Worm (Caenorhabditis elegans) whole organism, L2 larva: ENCODE measurements around the gene F11C7.2.

ENCODE experiments used
- C34F6.9 ChIP-seq: fragments of 150-350 bp; optimal IDR thresholded peaks from 2 replicates; lab custom pipeline; 2014; ENCODE audit warnings: missing biosample characterization, missing genetic modification characterization
- F13H6.1 ChIP-seq: sonication (generic microtip); optimal IDR thresholded peaks from 2 replicates; lab custom pipeline; 2016; ENCODE audit warnings: missing genetic modification characterization, missing compliant biosample characterization
- R02D3.7 ChIP-seq: fragments of 150-350 bp; optimal IDR thresholded peaks from 2 replicates; lab custom pipeline; 2014; ENCODE audit warnings: missing biosample characterization, missing genetic modification characterization
- Y55F3AM.14 ChIP-seq: fragments of 200-800 bp; sonication (Bioruptor generic); optimal IDR thresholded peaks from 2 replicates; lab custom pipeline; 2018; ENCODE audit warnings: mild to moderate bottlenecking, missing genetic modification characterization, missing compliant biosample characterization
- ZK546.5 ChIP-seq: sonication (generic microtip); optimal IDR thresholded peaks from 2 replicates; lab custom pipeline; 2017; ENCODE audit warnings: missing biosample characterization, missing genetic modification characterization
- alr-1 ChIP-seq: fragments of 150-350 bp; optimal IDR thresholded peaks from 2 replicates; lab custom pipeline; 2014; ENCODE audit warnings: missing biosample characterization, missing genetic modification characterization
- aly-2 ChIP-seq: fragments of 150-350 bp; optimal IDR thresholded peaks from 2 replicates; lab custom pipeline; 2014; ENCODE audit warnings: missing biosample characterization, missing genetic modification characterization
- ama-1 ChIP-seq: fragments of 150-350 bp; optimal IDR thresholded peaks from 2 replicates; lab custom pipeline; 2018; ENCODE audit warnings: inconsistent platforms
- blmp-1 ChIP-seq: sonication (generic microtip); optimal IDR thresholded peaks from 2 replicates; lab custom pipeline; 2017; ENCODE audit warnings: missing genetic modification characterization, mild to moderate bottlenecking, missing compliant biosample characterization, antibody characterized with exemption, moderate library complexity; ENCODE audit not compliant: insufficient read depth
- ceh-16 ChIP-seq: fragments of 150-350 bp; optimal IDR thresholded peaks from 2 replicates; lab custom pipeline; 2014; ENCODE audit warnings: missing biosample characterization, missing genetic modification characterization
- ceh-82 ChIP-seq: fragments of 150-350 bp; optimal IDR thresholded peaks from 2 replicates; lab custom pipeline; 2014; ENCODE audit warnings: missing biosample characterization, missing genetic modification characterization
- crh-2 ChIP-seq: sonication (generic microtip); optimal IDR thresholded peaks from 2 replicates; lab custom pipeline; 2017; ENCODE audit warnings: missing biosample characterization, missing genetic modification characterization
- dmd-4 ChIP-seq: sonication (generic microtip); optimal IDR thresholded peaks from 2 replicates; lab custom pipeline; 2017; ENCODE audit warnings: missing biosample characterization, missing genetic modification characterization
- egl-27 ChIP-seq: sonication (generic microtip); optimal IDR thresholded peaks from 3 replicates; lab custom pipeline; 2017; ENCODE audit warnings: missing biosample characterization, missing genetic modification reagents, missing genetic modification characterization
- fos-1 ChIP-seq: fragments of 150-350 bp; optimal IDR thresholded peaks from 2 replicates; lab custom pipeline; 2014; ENCODE audit warnings: missing biosample characterization, missing genetic modification characterization
- gmeb-1 ChIP-seq: fragments of 150-350 bp; optimal IDR thresholded peaks from 2 replicates; lab custom pipeline; 2014; ENCODE audit warnings: missing biosample characterization, missing genetic modification characterization
- lin-39 ChIP-seq: fragments of 150-350 bp; optimal IDR thresholded peaks from 2 replicates; lab custom pipeline; 2014; ENCODE audit warnings: missing biosample characterization, missing genetic modification reagents, missing genetic modification characterization
- lsy-2 ChIP-seq, 2 experiments: fragments of 150-350 bp in 1 of 2; sonication (generic microtip) in 1 of 2; optimal IDR thresholded peaks; 2 replicates each; lab custom pipeline; 2014 to 2017; ENCODE audit warnings: missing biosample characterization in 2 of 2, missing genetic modification characterization in 2 of 2
- mab-5 ChIP-seq: fragments of 150-350 bp; optimal IDR thresholded peaks from 2 replicates; lab custom pipeline; 2014; ENCODE audit warnings: missing biosample characterization, missing genetic modification characterization
- mbf-1 ChIP-seq: sonication (generic microtip); optimal IDR thresholded peaks from 2 replicates; lab custom pipeline; 2017; ENCODE audit warnings: missing biosample characterization, missing genetic modification characterization
- mdl-1 ChIP-seq, 2 experiments: fragments of 150-350 bp in 1 of 2; sonication (generic microtip) in 1 of 2; optimal IDR thresholded peaks; 2 replicates each; lab custom pipeline; 2017; ENCODE audit warnings: missing biosample characterization in 2 of 2, missing genetic modification characterization in 2 of 2
- nhr-11 ChIP-seq: fragments of 150-350 bp; optimal IDR thresholded peaks from 2 replicates; lab custom pipeline; 2014; ENCODE audit warnings: missing biosample characterization, missing genetic modification characterization
- nhr-12 ChIP-seq: fragments of 150-350 bp; optimal IDR thresholded peaks from 2 replicates; lab custom pipeline; 2014; ENCODE audit warnings: missing biosample characterization, missing genetic modification characterization
- nhr-129 ChIP-seq: fragments of 150-350 bp; optimal IDR thresholded peaks from 2 replicates; lab custom pipeline; 2014; ENCODE audit warnings: missing biosample characterization, missing genetic modification characterization
- nhr-21 ChIP-seq: fragments of 150-350 bp; optimal IDR thresholded peaks from 2 replicates; lab custom pipeline; 2014; ENCODE audit warnings: missing biosample characterization, missing genetic modification characterization
- nhr-23 ChIP-seq: fragments of 150-350 bp; optimal IDR thresholded peaks from 2 replicates; lab custom pipeline; 2014; ENCODE audit warnings: missing biosample characterization, missing genetic modification reagents, missing genetic modification characterization
- nhr-237 ChIP-seq: fragments of 150-350 bp; optimal IDR thresholded peaks from 2 replicates; lab custom pipeline; 2014; ENCODE audit warnings: missing biosample characterization, missing genetic modification characterization
- nhr-25 ChIP-seq: fragments of 150-350 bp; sonication (generic microtip); optimal IDR thresholded peaks from 3 replicates; lab custom pipeline; 2014; ENCODE audit warnings: missing biosample characterization, missing genetic modification characterization
- nhr-6 ChIP-seq: fragments of 150-350 bp; optimal IDR thresholded peaks from 2 replicates; lab custom pipeline; 2014; ENCODE audit warnings: missing biosample characterization, missing genetic modification characterization
- peb-1 ChIP-seq: fragments of 150-350 bp; optimal IDR thresholded peaks from 2 replicates; lab custom pipeline; 2014; ENCODE audit warnings: missing biosample characterization, missing genetic modification characterization
- sem-4 ChIP-seq: fragments of 150-350 bp; optimal IDR thresholded peaks from 2 replicates; lab custom pipeline; 2014; ENCODE audit warnings: missing biosample characterization, missing genetic modification reagents, missing genetic modification characterization
- skn-1 ChIP-seq: sonication (generic microtip); optimal IDR thresholded peaks from 2 replicates; lab custom pipeline; 2017; ENCODE audit warnings: missing biosample characterization, missing genetic modification characterization
- sma-3 ChIP-seq: sonication (generic microtip); optimal IDR thresholded peaks from 2 replicates; lab custom pipeline; 2016; ENCODE audit warnings: missing genetic modification reagents, missing genetic modification characterization, missing compliant biosample characterization
- sma-9 ChIP-seq, 2 experiments: fragments of 150-350 bp in 1 of 2; sonication (generic microtip) in 1 of 2; optimal IDR thresholded peaks; 2 replicates each; lab custom pipeline; 2014 to 2016; ENCODE audit warnings: missing genetic modification characterization in 2 of 2, mild to moderate bottlenecking in 1 of 2, missing biosample characterization in 1 of 2, missing compliant biosample characterization in 1 of 2, missing genetic modification reagents in 1 of 2, moderate library complexity in 1 of 2
- snpc-4 ChIP-seq: fragments of 150-350 bp; optimal IDR thresholded peaks from 2 replicates; lab custom pipeline; 2014; ENCODE audit warnings: missing biosample characterization, missing genetic modification characterization
- unc-39 ChIP-seq: fragments of 150-350 bp; optimal IDR thresholded peaks from 2 replicates; lab custom pipeline; 2014; ENCODE audit warnings: missing biosample characterization, missing genetic modification characterization
- unc-55 ChIP-seq: fragments of 150-350 bp; sonication (generic microtip); optimal IDR thresholded peaks from 3 replicates; lab custom pipeline; 2014; ENCODE audit warnings: missing biosample characterization, missing genetic modification reagents, missing genetic modification characterization
- zag-1 ChIP-seq: fragments of 150-350 bp; optimal IDR thresholded peaks from 2 replicates; lab custom pipeline; 2014; ENCODE audit warnings: missing biosample characterization, missing genetic modification characterization
- ztf-1 ChIP-seq: fragments of 200-800 bp; sonication (Bioruptor generic); conservative IDR thresholded peaks from 2 replicates; pipeline ENCODE4 v1.3.6; 2022; ENCODE audit warnings: missing genetic modification characterization, missing compliant biosample characterization
- ztf-11 ChIP-seq: sonication (generic microtip); optimal IDR thresholded peaks from 2 replicates; lab custom pipeline; 2017; ENCODE audit warnings: missing biosample characterization, missing genetic modification characterization
- ztf-4 ChIP-seq: fragments of 150-350 bp; optimal IDR thresholded peaks from 2 replicates; lab custom pipeline; 2014; ENCODE audit warnings: missing biosample characterization, missing genetic modification characterization

The F11C7.2 gene

DNA sequence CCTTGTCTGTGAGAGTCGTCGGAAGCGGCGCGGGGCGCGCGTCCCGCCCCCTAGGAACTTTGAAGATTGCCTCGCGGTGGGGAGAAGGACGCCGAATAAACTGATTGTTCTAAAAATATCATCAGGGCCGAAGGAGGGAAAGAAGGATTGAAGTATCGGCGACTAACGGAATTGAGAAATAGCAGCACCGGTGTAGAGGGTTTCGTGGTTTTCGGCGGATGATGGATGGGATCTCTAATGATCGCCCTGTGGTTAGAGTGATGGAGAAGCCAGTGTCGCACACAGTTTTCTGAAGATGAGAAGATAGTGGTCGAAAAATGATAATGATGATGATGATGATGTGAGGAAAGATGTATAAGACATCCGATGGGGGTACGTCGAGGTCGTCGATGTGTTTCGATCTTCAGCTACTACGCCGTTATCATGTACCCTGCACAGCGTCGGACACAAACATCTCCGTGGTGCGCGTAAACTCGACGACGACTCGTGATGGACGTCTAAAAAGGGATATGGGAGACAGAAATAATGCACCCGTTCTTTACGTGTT, 25.0 kb downstream of the F11C7.2 start, which contains the start of gene osm-11:
Gene osm-11 (minus strand): TSS at position 51 of the 547 bp plus-strand sequence.
- TF ChIP-seq blmp-1 (tag; lab: Kevin White, UChicago) = peak; percentile 66
- TF ChIP-seq sma-9 (GFP tag; optimal IDR thresholded peaks at IDR 0.05; lab: Kevin White, UChicago) = peak; percentile 94
- TF ChIP-seq sma-9 (tag; optimal IDR thresholded peaks at IDR 0.05; lab: Kevin White, UChicago) = no peak
- no peak for TF ChIP-seq skn-1 (tag; lab: Kevin White, UChicago)
- peak; percentile 15 for TF ChIP-seq sma-3 (GFP tag; lab: Kevin White, UChicago)
- TF ChIP-seq lsy-2 (tag; optimal IDR thresholded peaks at IDR 0.05; lab: Kevin White, UChicago) = peak in 1 of 2 experiments; percentile 21
- TF ChIP-seq nhr-21 = peak; percentile 51
- TF ChIP-seq egl-27 (tag; lab: Kevin White, UChicago) = peak; percentile 23
- no peak for TF ChIP-seq unc-55 (GFP tag; lab: Kevin White, UChicago)
- peak in 1 of 2 experiments; percentile 3 for TF ChIP-seq mdl-1 (tag; optimal IDR thresholded peaks at IDR 0.05; lab: Kevin White, UChicago)
- TF ChIP-seq sem-4 (tag; lab: Kevin White, UChicago) = no peak
- peak; percentile 18 for TF ChIP-seq nhr-129 (tag; lab: Kevin White, UChicago)
- peak; percentile 12 for TF ChIP-seq ztf-4 (tag; lab: Kevin White, UChicago)

DNA sequence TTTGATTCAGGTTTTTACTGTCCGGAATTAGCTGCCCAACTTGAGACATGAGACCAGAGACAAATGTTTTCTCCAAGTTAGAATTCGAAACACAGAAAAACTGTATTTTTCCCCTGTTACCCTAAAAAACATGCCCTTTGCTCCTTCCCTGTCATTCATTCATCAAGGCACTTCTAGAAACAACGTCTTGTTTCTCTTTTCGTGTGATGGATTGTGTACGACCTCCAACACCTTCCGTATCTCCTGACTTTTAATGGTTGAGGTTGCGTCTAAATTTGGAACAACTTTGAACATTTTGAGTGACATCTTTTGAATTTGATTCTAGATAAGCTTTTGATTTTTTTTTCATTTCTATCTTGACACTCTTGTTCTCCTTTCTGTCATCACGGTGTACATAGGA, 26.0 kb downstream of the F11C7.2 start:
- TF ChIP-seq unc-39 (tag; lab: Kevin White, UChicago) (no peak), zag-1 (tag; lab: Kevin White, UChicago) (no peak), Y55F3AM.14 (GFP tag; lab: Kevin White, UChicago) (no peak), nhr-12 (no peak), ztf-1 (GFP tag; lab: Robert Waterston, UW) (no peak), sem-4 (tag; lab: Kevin White, UChicago) (no peak), nhr-129 (tag; lab: Kevin White, UChicago) (no peak), fos-1 (tag; lab: Kevin White, UChicago) (no peak), ceh-82 (tag; lab: Kevin White, UChicago) (no peak), mbf-1 (tag; lab: Kevin White, UChicago) (no peak), peb-1 (tag; lab: Kevin White, UChicago) (no peak), C34F6.9 (tag; lab: Kevin White, UChicago) (no peak), dmd-4 (tag; lab: Kevin White, UChicago) (no peak), nhr-23 (no peak), nhr-237 (tag; lab: Kevin White, UChicago) (no peak), nhr-25 (no peak), ceh-16 (tag; lab: Kevin White, UChicago) (no peak)

DNA sequence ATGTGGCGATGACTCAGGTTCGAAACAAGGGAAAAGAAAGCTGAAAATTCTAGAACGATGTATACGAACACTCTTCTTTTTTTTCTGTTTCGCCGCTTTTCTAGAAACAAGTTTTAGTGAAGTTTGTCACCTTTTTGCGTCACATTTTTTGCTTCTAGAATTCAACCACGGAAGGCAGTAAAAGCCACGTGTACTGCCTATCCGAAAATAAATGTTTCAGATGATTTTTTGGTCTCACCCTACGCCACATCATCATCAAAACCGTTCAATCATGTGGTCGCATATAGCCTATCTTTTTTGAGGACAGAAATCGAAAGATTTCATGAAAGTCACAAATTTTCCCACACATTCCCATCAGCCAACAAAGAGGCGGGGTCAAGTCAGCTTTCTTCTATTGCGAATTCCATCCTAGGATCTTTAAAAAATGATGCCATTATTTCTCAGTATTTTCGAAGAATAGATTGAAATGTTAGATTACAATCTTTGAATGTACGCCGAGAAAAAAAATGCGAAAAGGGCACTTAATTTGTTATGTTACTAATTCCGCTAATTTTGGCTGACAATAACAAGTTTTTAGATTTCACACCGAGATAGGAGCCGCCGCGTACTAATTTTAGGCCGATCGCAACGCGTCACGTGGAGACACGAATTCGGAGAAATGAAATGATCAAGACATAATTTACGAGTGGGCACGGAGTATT, 27.4 kb downstream of the F11C7.2 start:
- no peak for TF ChIP-seq nhr-6 (tag; lab: Kevin White, UChicago)
- no peak for TF ChIP-seq Y55F3AM.14 (GFP tag; lab: Kevin White, UChicago)
- no peak for TF ChIP-seq ztf-11 (tag; lab: Kevin White, UChicago)
- TF ChIP-seq sem-4 (tag; lab: Kevin White, UChicago) = peak; percentile 42
- TF ChIP-seq nhr-25 = peak; percentile 6
- no peak for TF ChIP-seq peb-1 (tag; lab: Kevin White, UChicago)
- TF ChIP-seq alr-1 (tag; lab: Kevin White, UChicago) = no peak
- TF ChIP-seq unc-55 (GFP tag; lab: Kevin White, UChicago) = no peak
- no peak for TF ChIP-seq ZK546.5 (tag; lab: Kevin White, UChicago)
- no peak for TF ChIP-seq nhr-237 (tag; lab: Kevin White, UChicago)
- no peak for TF ChIP-seq lin-39 (tag; lab: Kevin White, UChicago)
- TF ChIP-seq ztf-1 (GFP tag; lab: Robert Waterston, UW) = no peak
- TF ChIP-seq ceh-16 (tag; lab: Kevin White, UChicago) = peak; percentile 80
- TF ChIP-seq ama-1 (lab: Kevin White, UChicago) = no peak
- TF ChIP-seq mab-5 (tag; lab: Kevin White, UChicago) = no peak
- TF ChIP-seq C34F6.9 (tag; lab: Kevin White, UChicago) = no peak
- TF ChIP-seq aly-2 (tag; lab: Kevin White, UChicago) = no peak
- TF ChIP-seq sma-9 (GFP tag; optimal IDR thresholded peaks at IDR 0.05; lab: Kevin White, UChicago) = peak; percentile 40
- no peak for TF ChIP-seq sma-9 (tag; optimal IDR thresholded peaks at IDR 0.05; lab: Kevin White, UChicago)
- no peak for TF ChIP-seq snpc-4 (tag; lab: Kevin White, UChicago)
- no peak for TF ChIP-seq skn-1 (tag; lab: Kevin White, UChicago)
- TF ChIP-seq sma-3 (GFP tag; lab: Kevin White, UChicago) = no peak
- TF ChIP-seq unc-39 (tag; lab: Kevin White, UChicago) = no peak
- TF ChIP-seq gmeb-1 (tag; lab: Kevin White, UChicago) = no peak
- no peak for TF ChIP-seq fos-1 (tag; lab: Kevin White, UChicago)
- TF ChIP-seq F13H6.1 (tag; lab: Kevin White, UChicago) = no peak
- no peak for TF ChIP-seq nhr-11 (tag; lab: Kevin White, UChicago)
- peak; percentile 33 for TF ChIP-seq blmp-1 (tag; lab: Kevin White, UChicago)
- no peak for TF ChIP-seq R02D3.7 (tag; lab: Kevin White, UChicago)
- TF ChIP-seq nhr-21 = no peak
- no peak for TF ChIP-seq ztf-4 (tag; lab: Kevin White, UChicago)
- no peak for TF ChIP-seq egl-27 (tag; lab: Kevin White, UChicago)
- peak; percentile 21 for TF ChIP-seq crh-2 (tag; lab: Kevin White, UChicago)
